Worm (Caenorhabditis elegans) whole organism, L2 larva: ENCODE measurements around the gene nhr-35.

Source experiments
- lin-11 ChIP-seq: fragments of 150-350 bp; sonication (generic microtip); optimal IDR thresholded peaks from 2 replicates; lab custom pipeline; 2014; ENCODE audit warnings: missing biosample characterization, missing genetic modification characterization, inconsistent platforms, mixed read lengths
- lin-39 ChIP-seq: fragments of 150-350 bp; optimal IDR thresholded peaks from 2 replicates; lab custom pipeline; 2014; ENCODE audit warnings: missing biosample characterization, missing genetic modification reagents, missing genetic modification characterization
- lsy-2 ChIP-seq, 2 experiments: fragments of 150-350 bp in 1 of 2; sonication (generic microtip) in 1 of 2; optimal IDR thresholded peaks; 2 replicates each; lab custom pipeline; 2014 to 2017; ENCODE audit warnings: missing biosample characterization in 2 of 2, missing genetic modification characterization in 2 of 2
- mab-5 ChIP-seq: fragments of 150-350 bp; optimal IDR thresholded peaks from 2 replicates; lab custom pipeline; 2014; ENCODE audit warnings: missing biosample characterization, missing genetic modification characterization
- mbf-1 ChIP-seq: sonication (generic microtip); optimal IDR thresholded peaks from 2 replicates; lab custom pipeline; 2017; ENCODE audit warnings: missing biosample characterization, missing genetic modification characterization
- nhr-12 ChIP-seq: fragments of 150-350 bp; optimal IDR thresholded peaks from 2 replicates; lab custom pipeline; 2014; ENCODE audit warnings: missing biosample characterization, missing genetic modification characterization
- nhr-237 ChIP-seq: fragments of 150-350 bp; optimal IDR thresholded peaks from 2 replicates; lab custom pipeline; 2014; ENCODE audit warnings: missing biosample characterization, missing genetic modification characterization
- nhr-77 ChIP-seq: fragments of 150-350 bp; optimal IDR thresholded peaks from 2 replicates; lab custom pipeline; 2014; ENCODE audit warnings: missing biosample characterization, missing genetic modification characterization
- unc-55 ChIP-seq: fragments of 150-350 bp; sonication (generic microtip); optimal IDR thresholded peaks from 3 replicates; lab custom pipeline; 2014; ENCODE audit warnings: missing biosample characterization, missing genetic modification reagents, missing genetic modification characterization
- unc-62 ChIP-seq: fragments of 150-350 bp; optimal IDR thresholded peaks from 2 replicates; lab custom pipeline; 2014; ENCODE audit warnings: missing biosample characterization, missing genetic modification reagents, missing genetic modification characterization
- ztf-4 ChIP-seq: fragments of 150-350 bp; optimal IDR thresholded peaks from 2 replicates; lab custom pipeline; 2014; ENCODE audit warnings: missing biosample characterization, missing genetic modification characterization

- TF ChIP-seq nhr-237 (tag; lab: Kevin White, UChicago) (no peak), mbf-1 (tag; lab: Kevin White, UChicago) (no peak), lsy-2 (tag; optimal IDR thresholded peaks at IDR 0.05; lab: Kevin White, UChicago) (peak in 1 of 2 experiments; percentile 11), ztf-4 (tag; lab: Kevin White, UChicago) (no peak), nhr-77 (tag; lab: Kevin White, UChicago) (no peak), lin-39 (tag; lab: Kevin White, UChicago) (no peak), unc-62 (no peak), unc-55 (GFP tag; lab: Kevin White, UChicago) (no peak), lin-11 (tag; lab: Kevin White, UChicago) (no peak), nhr-12 (tag; lab: Kevin White, UChicago) (no peak), mab-5 (no peak)
Measured at ce11 chrX:4530426-4531044, 2.0 kb upstream of the nhr-35 start.
